Worm (Caenorhabditis elegans) whole organism, mixed stage, embryonic: ENCODE measurements around the gene srj-57.

Source experiments
- M03D4.4 ChIP-seq: sonication (generic microtip); optimal IDR thresholded peaks from 2 replicates; lab custom pipeline; 2017; ENCODE audit warnings: mild to moderate bottlenecking, missing genetic modification characterization, missing compliant biosample characterization
- bed-3 ChIP-seq: fragments of 200-800 bp; sonication (Bioruptor generic); optimal IDR thresholded peaks from 3 replicates; lab custom pipeline; 2018; ENCODE audit warnings: mild to moderate bottlenecking, missing genetic modification characterization, moderate library complexity, missing compliant biosample characterization
- blmp-1 ChIP-seq: fragments of 150-350 bp; optimal IDR thresholded peaks from 2 replicates; lab custom pipeline; 2014; ENCODE audit warnings: missing biosample characterization, missing genetic modification characterization
- ceh-39 ChIP-seq: fragments of 150-350 bp; optimal IDR thresholded peaks from 2 replicates; lab custom pipeline; 2014; ENCODE audit warnings: missing biosample characterization, missing genetic modification characterization
- ceh-43 ChIP-seq: fragments of 200-800 bp; sonication (Bioruptor generic); optimal IDR thresholded peaks from 2 replicates; lab custom pipeline; 2018; ENCODE audit warnings: mild to moderate bottlenecking, missing genetic modification characterization, moderate library complexity, missing compliant biosample characterization
- ceh-83 ChIP-seq: fragments of 200-800 bp; sonication (Bioruptor generic); optimal IDR thresholded peaks from 2 replicates; lab custom pipeline; 2018; ENCODE audit warnings: mild to moderate bottlenecking, missing genetic modification characterization, missing compliant biosample characterization
- drap-1 ChIP-seq: fragments of 200-800 bp; sonication (Bioruptor generic); optimal IDR thresholded peaks from 3 replicates; lab custom pipeline; 2018; ENCODE audit warnings: mild to moderate bottlenecking, missing genetic modification characterization, missing compliant biosample characterization
- elt-1 ChIP-seq: sonication (generic microtip); optimal IDR thresholded peaks from 2 replicates; lab custom pipeline; 2017; ENCODE audit warnings: missing genetic modification characterization, mild to moderate bottlenecking, missing compliant biosample characterization, antibody characterized with exemption, moderate library complexity, borderline replicate concordance; ENCODE audit not compliant: insufficient read depth
- elt-3 ChIP-seq: fragments of 150-350 bp; optimal IDR thresholded peaks from 2 replicates; lab custom pipeline; 2014; ENCODE audit warnings: missing biosample characterization, missing genetic modification characterization
- flh-1 ChIP-seq: fragments of 200-800 bp; sonication (Bioruptor generic); optimal IDR thresholded peaks from 2 replicates; lab custom pipeline; 2018; ENCODE audit warnings: mild to moderate bottlenecking, missing genetic modification characterization, moderate library complexity, missing compliant biosample characterization
- hlh-1 ChIP-seq: fragments of 150-350 bp; optimal IDR thresholded peaks from 2 replicates; lab custom pipeline; 2014; ENCODE audit warnings: missing biosample characterization, missing genetic modification reagents, missing genetic modification characterization
- lin-13 ChIP-seq: fragments of 150-350 bp; optimal IDR thresholded peaks from 2 replicates; lab custom pipeline; 2014; ENCODE audit warnings: missing biosample characterization, missing genetic modification characterization
- lsy-2 ChIP-seq: fragments of 150-350 bp; optimal IDR thresholded peaks from 2 replicates; lab custom pipeline; 2014; ENCODE audit warnings: missing biosample characterization, missing genetic modification characterization
- mab-5 ChIP-seq: fragments of 150-350 bp; optimal IDR thresholded peaks from 2 replicates; lab custom pipeline; 2014; ENCODE audit warnings: missing biosample characterization, missing genetic modification characterization
- mep-1 ChIP-seq: fragments of 150-350 bp; optimal IDR thresholded peaks from 2 replicates; lab custom pipeline; 2017; ENCODE audit warnings: missing biosample characterization, missing genetic modification reagents, missing genetic modification characterization, inconsistent platforms
- mls-2 ChIP-seq: sonication (generic microtip); optimal IDR thresholded peaks from 2 replicates; lab custom pipeline; 2016; ENCODE audit warnings: mild to moderate bottlenecking, missing genetic modification characterization, moderate library complexity, missing compliant biosample characterization
- nhr-12 ChIP-seq: fragments of 150-350 bp; optimal IDR thresholded peaks from 2 replicates; lab custom pipeline; 2014; ENCODE audit warnings: missing biosample characterization, missing genetic modification characterization
- nhr-2 ChIP-seq: fragments of 150-350 bp; optimal IDR thresholded peaks from 2 replicates; lab custom pipeline; 2014; ENCODE audit warnings: missing biosample characterization, missing genetic modification characterization
- nhr-28 ChIP-seq: fragments of 150-350 bp; optimal IDR thresholded peaks from 2 replicates; lab custom pipeline; 2014; ENCODE audit warnings: missing biosample characterization, missing genetic modification characterization
- nhr-76 ChIP-seq: sonication (generic microtip); optimal IDR thresholded peaks from 2 replicates; lab custom pipeline; 2017; ENCODE audit warnings: missing biosample characterization, missing genetic modification characterization
- pha-4 ChIP-seq: fragments of 150-350 bp; optimal IDR thresholded peaks from 2 replicates; lab custom pipeline; 2018; ENCODE audit warnings: missing biosample characterization, missing genetic modification reagents, missing genetic modification characterization
- sem-2 ChIP-seq: fragments of 200-800 bp; sonication (Bioruptor generic); optimal IDR thresholded peaks from 2 replicates; lab custom pipeline; 2018; ENCODE audit warnings: mild to moderate bottlenecking, missing genetic modification characterization, missing compliant biosample characterization
- snpc-4 ChIP-seq: fragments of 150-350 bp; optimal IDR thresholded peaks from 2 replicates; lab custom pipeline; 2014; ENCODE audit warnings: missing biosample characterization, missing genetic modification characterization
- sptf-1 ChIP-seq: sonication (generic microtip); optimal IDR thresholded peaks from 2 replicates; lab custom pipeline; 2017; ENCODE audit warnings: mild to moderate bottlenecking, missing genetic modification characterization, moderate library complexity, missing compliant biosample characterization
- tbx-8 ChIP-seq: fragments of 200-800 bp; sonication (Bioruptor generic); optimal IDR thresholded peaks from 2 replicates; lab custom pipeline; 2018; ENCODE audit warnings: mild to moderate bottlenecking, missing genetic modification characterization, moderate library complexity, missing compliant biosample characterization
- unc-120 ChIP-seq: sonication (generic microtip); optimal IDR thresholded peaks from 2 replicates; lab custom pipeline; 2017; ENCODE audit warnings: missing genetic modification characterization, missing compliant biosample characterization; ENCODE audit not compliant: poor library complexity, severe bottlenecking
- unc-39 ChIP-seq: fragments of 150-350 bp; optimal IDR thresholded peaks from 2 replicates; lab custom pipeline; 2014; ENCODE audit warnings: missing biosample characterization, missing genetic modification characterization
- zip-8 ChIP-seq: fragments of 150-350 bp; optimal IDR thresholded peaks from 2 replicates; lab custom pipeline; 2014; ENCODE audit warnings: missing biosample characterization, missing genetic modification characterization
- ztf-11 ChIP-seq: fragments of 150-350 bp; optimal IDR thresholded peaks from 2 replicates; lab custom pipeline; 2014; ENCODE audit warnings: missing biosample characterization, missing genetic modification characterization

The srj-57 gene

DNA sequence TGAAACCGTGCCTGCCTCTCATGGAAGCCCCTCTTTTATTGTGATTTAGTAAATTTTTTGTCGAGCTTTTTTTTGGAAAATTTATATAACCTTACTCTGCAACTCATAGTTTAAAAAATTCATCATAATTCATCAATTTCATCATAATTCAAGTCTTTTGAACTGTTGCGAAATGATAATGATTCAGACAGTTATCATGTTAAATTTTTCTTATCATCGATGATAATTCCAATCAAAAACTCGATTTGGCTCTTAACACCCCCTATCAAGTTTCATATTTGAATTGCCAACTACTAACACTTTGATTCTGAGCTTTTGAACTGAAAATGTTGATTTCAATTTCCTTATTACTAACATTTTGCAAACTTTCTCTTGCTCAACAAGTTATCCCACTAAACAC is 45.2 kb downstream of the srj-57 start, which contains the start of gene F54E2.1:
F54E2.1 (plus strand) TSS at position 235 of the 400 bp plus-strand sequence.
- TF ChIP-seq tbx-8 (GFP tag; lab: Kevin White, UChicago): no peak
- no peak for TF ChIP-seq zip-8
- TF ChIP-seq snpc-4: no peak
- TF ChIP-seq unc-120 (tag; lab: Kevin White, UChicago): no peak
- TF ChIP-seq M03D4.4: no peak
- TF ChIP-seq lin-13 (tag; lab: Kevin White, UChicago): no peak
- no peak for TF ChIP-seq unc-39 (tag; lab: Kevin White, UChicago)
- TF ChIP-seq mls-2 (tag; lab: Kevin White, UChicago): no peak
- no peak for TF ChIP-seq blmp-1 (tag; lab: Kevin White, UChicago)
- TF ChIP-seq ceh-83 (GFP tag; lab: Kevin White, UChicago): no peak
- TF ChIP-seq flh-1 (GFP tag; lab: Kevin White, UChicago): no peak
- no peak for TF ChIP-seq sem-2 (GFP tag; lab: Kevin White, UChicago)
- TF ChIP-seq nhr-28 (tag; lab: Kevin White, UChicago): no peak
- no peak for TF ChIP-seq ceh-43 (GFP tag; lab: Kevin White, UChicago)
- TF ChIP-seq lsy-2: no peak
- TF ChIP-seq ceh-39: no peak
- TF ChIP-seq nhr-76 (tag; lab: Kevin White, UChicago): no peak
- TF ChIP-seq bed-3 (GFP tag; lab: Kevin White, UChicago): no peak
- TF ChIP-seq mep-1 (tag; lab: Kevin White, UChicago): no peak
- TF ChIP-seq sptf-1 (tag; lab: Kevin White, UChicago): no peak

DNA sequence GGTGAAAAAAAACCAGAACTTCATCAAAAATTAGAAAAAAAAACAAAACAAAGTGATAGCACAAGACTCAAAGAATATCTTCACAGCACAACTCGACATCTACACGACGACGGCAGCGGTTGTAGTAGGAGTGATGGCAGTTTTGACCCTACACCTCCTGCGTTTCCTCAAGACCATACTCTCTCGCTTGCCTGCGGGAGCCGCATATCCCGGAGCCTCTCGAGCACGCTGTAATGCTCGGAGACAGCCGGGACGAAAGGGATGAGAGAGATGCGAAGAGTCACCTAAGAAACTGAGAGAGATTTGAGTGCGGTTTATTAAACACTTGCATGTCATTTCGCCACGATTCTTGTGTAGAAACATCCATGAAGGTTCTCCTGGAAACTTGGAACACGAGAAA is 45.9 kb downstream of the srj-57 start:
- TF ChIP-seq hlh-1 (peak; percentile 32), unc-120 (tag; lab: Kevin White, UChicago) (peak; percentile 46), drap-1 (GFP tag; lab: Kevin White, UChicago) (no peak), mab-5 (tag; lab: Kevin White, UChicago) (no peak), unc-39 (tag; lab: Kevin White, UChicago) (no peak), zip-8 (no peak), elt-1 (tag; lab: Kevin White, UChicago) (no peak), pha-4 (no peak), sptf-1 (tag; lab: Kevin White, UChicago) (no peak), ztf-11 (tag; lab: Kevin White, UChicago) (no peak)
- TF ChIP-seq, all 35 proteins: peak for 2

DNA sequence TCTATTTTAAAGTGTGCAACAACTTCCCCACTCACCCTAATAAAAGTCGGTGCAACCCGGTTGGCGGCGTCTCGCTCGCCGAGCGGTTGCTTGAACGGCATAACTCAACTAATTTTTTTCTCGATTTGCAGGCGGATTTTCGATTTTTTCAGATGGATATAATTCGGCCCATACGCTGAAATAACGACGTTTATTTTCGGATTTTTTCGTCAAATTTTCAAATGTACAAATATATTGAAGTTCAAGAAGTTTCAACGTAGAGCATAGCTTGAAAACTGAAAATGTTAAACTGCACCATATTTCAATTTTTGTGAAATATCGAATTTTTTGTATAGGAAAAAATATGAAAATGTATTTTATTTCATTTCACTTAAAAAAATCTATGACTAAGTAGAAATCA is 47.6 kb downstream of the srj-57 start, which contains the start of gene ketn-1:
ketn-1 (minus strand) TSS at position 101 of the 400 bp plus-strand sequence.
- TF ChIP-seq ztf-11 (tag; lab: Kevin White, UChicago): no peak
- TF ChIP-seq unc-39 (tag; lab: Kevin White, UChicago): no peak
- TF ChIP-seq nhr-2: no peak
- TF ChIP-seq lin-13 (tag; lab: Kevin White, UChicago): no peak
- no peak for TF ChIP-seq sem-2 (GFP tag; lab: Kevin White, UChicago)
- TF ChIP-seq unc-120 (tag; lab: Kevin White, UChicago): no peak
- TF ChIP-seq tbx-8 (GFP tag; lab: Kevin White, UChicago): no peak
- no peak for TF ChIP-seq lsy-2
- no peak for TF ChIP-seq zip-8
- no peak for TF ChIP-seq bed-3 (GFP tag; lab: Kevin White, UChicago)
- TF ChIP-seq mep-1 (tag; lab: Kevin White, UChicago): no peak
- TF ChIP-seq ceh-43 (GFP tag; lab: Kevin White, UChicago): no peak
- no peak for TF ChIP-seq nhr-12 (tag; lab: Kevin White, UChicago)
- TF ChIP-seq blmp-1 (tag; lab: Kevin White, UChicago): no peak
- no peak for TF ChIP-seq elt-3 (tag; lab: Kevin White, UChicago)
- TF ChIP-seq, all 35 proteins: peak for 0
